Worm (Caenorhabditis elegans): Measurements from ENCODE around the gene lin-7.

lin-7 gene

DNA sequence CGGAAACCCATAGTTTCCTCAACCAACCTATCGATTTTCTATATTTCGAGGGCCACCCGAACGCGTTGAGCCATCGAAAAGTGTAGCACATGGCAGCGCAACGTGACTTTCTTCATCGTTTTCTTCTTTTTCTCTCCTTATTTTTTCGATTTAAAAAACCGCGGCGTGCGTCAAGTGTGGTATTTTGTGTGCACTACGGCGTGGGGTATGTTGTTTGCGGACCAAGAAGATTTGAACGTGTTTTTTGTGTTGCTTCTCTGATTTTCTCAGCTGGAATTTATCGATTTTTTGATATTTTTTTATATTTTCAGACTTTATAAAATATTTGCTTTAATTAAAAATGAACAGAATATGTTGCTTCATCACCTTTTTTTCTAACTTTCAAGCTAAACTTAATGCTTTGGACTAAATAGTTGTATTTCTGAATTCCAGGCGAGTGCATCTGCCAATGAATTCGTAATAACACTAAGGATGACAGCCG is 8.8 kb upstream of the lin-7 start, which contains the start of the genes agl-1 and pfs-2 (continued):
- TF ChIP-seq unc-30 (tag; optimal IDR thresholded peaks at IDR 0.05) (no peak), ztf-11 (tag; optimal IDR thresholded peaks at IDR 0.05) (peak in 1 of 2 experiments; percentile 26), nhr-76 (tag; optimal IDR thresholded peaks at IDR 0.05) (no peak), mab-9 (GFP tag; IDR thresholded peaks at IDR 0.05) (no peak; the same call in 1 of the 2 replicates), sox-4 (tag; optimal IDR thresholded peaks at IDR 0.05) (no peak), ceh-90 (tag; optimal IDR thresholded peaks at IDR 0.05) (no peak), lin-13 (GFP tag; optimal IDR thresholded peaks at IDR 0.05) (peak; percentile 30), ztf-4 (tag; optimal IDR thresholded peaks at IDR 0.05) (peak; percentile 16), dpl-1 (GFP tag; optimal IDR thresholded peaks at IDR 0.05) (peak; percentile 88 to 92 (median 92)), aly-2 (tag; optimal IDR thresholded peaks at IDR 0.05) (no peak), swsn-7 (tag; optimal IDR thresholded peaks at IDR 0.05) (peak; percentile 69), lin-14 (GFP tag; optimal IDR thresholded peaks at IDR 0.05) (peak; percentile 80), blmp-1 (tag; optimal IDR thresholded peaks at IDR 0.05) (no peak), hlh-17 (GFP tag; optimal IDR thresholded peaks at IDR 0.05; ENCODE audit: borderline replicate concordance) (no peak), ceh-8 (GFP tag; optimal IDR thresholded peaks at IDR 0.05) (no peak), lin-39 (tag; optimal IDR thresholded peaks at IDR 0.05) (no peak), nhr-47 (tag; optimal IDR thresholded peaks at IDR 0.05) (peak; percentile 80), nhr-12 (tag; optimal IDR thresholded peaks at IDR 0.05) (no peak), elt-3 (tag; optimal IDR thresholded peaks at IDR 0.05) (peak in 1 of 6 experiments; percentile 34), mef-2 (tag; optimal IDR thresholded peaks at IDR 0.05) (no peak), elt-2 (tag; optimal IDR thresholded peaks at IDR 0.05) (no peak), ceh-88 (GFP tag; IDR thresholded peaks at IDR 0.05) (no peak), unc-130 (tag; optimal IDR thresholded peaks at IDR 0.05) (peak; percentile 60), grh-1 (GFP tag; IDR thresholded peaks at IDR 0.05) (no peak), nhr-71 (tag; optimal IDR thresholded peaks at IDR 0.05) (peak; percentile 83), nhr-84 (tag; optimal IDR thresholded peaks at IDR 0.05) (no peak), tbx-2 (tag; optimal IDR thresholded peaks at IDR 0.05) (peak; percentile 69), lin-15B (tag; optimal IDR thresholded peaks at IDR 0.05) (peak; percentile 69), irx-1 (tag; optimal IDR thresholded peaks at IDR 0.05) (peak; percentile 63), F16B12.6 (tag; optimal IDR thresholded peaks at IDR 0.05) (peak; percentile 97), lir-3 (tag; optimal IDR thresholded peaks at IDR 0.05; ENCODE audit: poor library complexity) (no peak), sptf-1 (tag; optimal IDR thresholded peaks at IDR 0.05) (no peak), mdl-1 (tag; optimal IDR thresholded peaks at IDR 0.05) (peak in 1 of 2 experiments; percentile 84), nhr-28 (tag; optimal IDR thresholded peaks at IDR 0.05) (no peak), hlh-4 (tag; optimal IDR thresholded peaks at IDR 0.05) (no peak), unc-62 (GFP tag; optimal IDR thresholded peaks at IDR 0.05) (no peak), hpl-2 (GFP tag; optimal IDR thresholded peaks at IDR 0.05) (no peak), C34B4.2 (tag; optimal IDR thresholded peaks at IDR 0.05) (no peak), unc-86 (tag; optimal IDR thresholded peaks at IDR 0.05) (peak; percentile 31), zag-1 (tag; optimal IDR thresholded peaks at IDR 0.05) (no peak), C16A3.4 (tag; optimal IDR thresholded peaks at IDR 0.05) (peak; percentile 76), ama-1 (optimal IDR thresholded peaks at IDR 0.05) (no peak), vab-15 (tag; optimal IDR thresholded peaks at IDR 0.05) (no peak), mep-1 (tag; optimal IDR thresholded peaks at IDR 0.05) (peak; percentile 82), fkh-4 (tag; optimal IDR thresholded peaks at IDR 0.05; ENCODE audit: borderline replicate concordance) (no peak)
